Worm (Caenorhabditis elegans): ENCODE data around the gene chil-3.

chil-3 gene

DNA sequence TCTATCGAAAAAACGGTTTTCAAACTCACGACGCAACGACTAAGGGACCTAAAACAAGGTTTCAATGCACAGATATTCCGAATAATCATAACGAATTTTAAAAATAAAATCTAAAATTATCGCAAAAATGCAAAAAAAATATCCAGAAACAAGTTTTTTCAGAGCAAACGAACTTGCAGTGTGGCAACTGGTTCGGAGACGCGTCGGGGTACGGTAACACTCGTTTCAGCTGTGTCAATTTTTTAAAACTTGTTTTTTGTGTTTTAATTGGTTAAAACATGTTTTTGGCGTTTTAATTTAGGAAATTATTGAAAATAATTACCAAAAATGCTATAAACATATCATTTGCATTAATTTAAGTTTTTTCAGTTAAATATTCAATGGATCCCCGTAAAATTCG lies 31.1 kb upstream of the chil-3 start, which contains the start of gene C08H9.16:
Gene C08H9.16, plus strand, starts transcription at position 370 of the 400 bp plus-strand sequence.
- TF ChIP-seq fos-1 (tag; optimal IDR thresholded peaks at IDR 0.05) (peak; percentile 6), alr-1 (tag; optimal IDR thresholded peaks at IDR 0.05) (no peak), lin-13 (GFP tag; optimal IDR thresholded peaks at IDR 0.05) (peak; percentile 15), mab-5 (tag; optimal IDR thresholded peaks at IDR 0.05) (no peak), ceh-16 (tag; optimal IDR thresholded peaks at IDR 0.05) (no peak), nhr-23 (tag; optimal IDR thresholded peaks at IDR 0.05) (no peak), snpc-4 (tag; optimal IDR thresholded peaks at IDR 0.05) (no peak), nhr-77 (tag; optimal IDR thresholded peaks at IDR 0.05) (no peak), ztf-1 (GFP tag; conservative IDR thresholded peaks at IDR 0.05) (no peak), nhr-25 (tag; optimal IDR thresholded peaks at IDR 0.05) (no peak), unc-39 (tag; optimal IDR thresholded peaks at IDR 0.05) (no peak), sma-9 (GFP tag; optimal IDR thresholded peaks at IDR 0.05) (peak; percentile 34), sma-9 (tag; optimal IDR thresholded peaks at IDR 0.05) (no peak), peb-1 (tag; optimal IDR thresholded peaks at IDR 0.05) (no peak), aly-2 (tag; optimal IDR thresholded peaks at IDR 0.05) (no peak), sem-4 (tag; optimal IDR thresholded peaks at IDR 0.05) (peak; percentile 53), mbf-1 (tag; optimal IDR thresholded peaks at IDR 0.05) (no peak), ceh-82 (tag; optimal IDR thresholded peaks at IDR 0.05) (no peak), nhr-12 (tag; optimal IDR thresholded peaks at IDR 0.05) (no peak), ztf-11 (tag; optimal IDR thresholded peaks at IDR 0.05) (no peak), unc-62 (GFP tag; optimal IDR thresholded peaks at IDR 0.05) (no peak), ZK546.5 (tag; optimal IDR thresholded peaks at IDR 0.05) (no peak), F13H6.1 (tag; optimal IDR thresholded peaks at IDR 0.05) (peak; percentile 0), egl-27 (tag; optimal IDR thresholded peaks at IDR 0.05) (no peak), Y55F3AM.14 (GFP tag; optimal IDR thresholded peaks at IDR 0.05) (no peak), lin-39 (tag; optimal IDR thresholded peaks at IDR 0.05) (no peak), sma-3 (GFP tag; optimal IDR thresholded peaks at IDR 0.05) (peak; percentile 53), C34F6.9 (tag; optimal IDR thresholded peaks at IDR 0.05) (peak; percentile 58), unc-55 (GFP tag; optimal IDR thresholded peaks at IDR 0.05) (peak; percentile 74), elt-3 (tag; optimal IDR thresholded peaks at IDR 0.05) (no peak), nhr-11 (tag; optimal IDR thresholded peaks at IDR 0.05) (no peak), zag-1 (tag; optimal IDR thresholded peaks at IDR 0.05) (no peak), skn-1 (tag; optimal IDR thresholded peaks at IDR 0.05) (no peak), nhr-21 (tag; optimal IDR thresholded peaks at IDR 0.05) (no peak), nhr-129 (tag; optimal IDR thresholded peaks at IDR 0.05) (peak; percentile 48), elt-1 (tag; optimal IDR thresholded peaks at IDR 0.05) (no peak), ztf-4 (tag; optimal IDR thresholded peaks at IDR 0.05) (no peak), ama-1 (optimal IDR thresholded peaks at IDR 0.05) (no peak), nhr-6 (tag; optimal IDR thresholded peaks at IDR 0.05) (no peak), dmd-4 (tag; optimal IDR thresholded peaks at IDR 0.05) (no peak), gmeb-1 (tag; optimal IDR thresholded peaks at IDR 0.05) (peak; percentile 53), mdl-1 (tag; optimal IDR thresholded peaks at IDR 0.05) (no peak), crh-2 (tag; optimal IDR thresholded peaks at IDR 0.05) (peak; percentile 48), nhr-237 (tag; optimal IDR thresholded peaks at IDR 0.05) (no peak), blmp-1 (tag; optimal IDR thresholded peaks at IDR 0.05; ENCODE audit: insufficient read depth) (peak; percentile 32), R02D3.7 (tag; optimal IDR thresholded peaks at IDR 0.05) (no peak), lsy-2 (tag; optimal IDR thresholded peaks at IDR 0.05) (peak; percentile 90 to 98), nhr-10 (tag; optimal IDR thresholded peaks at IDR 0.05) (no peak), lin-11 (tag; optimal IDR thresholded peaks at IDR 0.05) (no peak)

Measured in whole organism, L2 larva.